Worm (Caenorhabditis elegans) whole organism, mixed stage, embryonic: Measurements from ENCODE around the gene F20B6.9.
"Not testable (repeated sequence)": the region's sequence is repeated elsewhere in the genome, so short reads cannot be mapped to it uniquely, and the experiment has no call there.

Experiments
- M03D4.4 ChIP-seq: sonication (generic microtip); optimal IDR thresholded peaks from 2 replicates; lab custom pipeline; 2017; ENCODE audit warnings: mild to moderate bottlenecking, missing genetic modification characterization, missing compliant biosample characterization
- bed-3 ChIP-seq: fragments of 200-800 bp; sonication (Bioruptor generic); optimal IDR thresholded peaks from 3 replicates; lab custom pipeline; 2018; ENCODE audit warnings: mild to moderate bottlenecking, missing genetic modification characterization, moderate library complexity, missing compliant biosample characterization
- blmp-1 ChIP-seq: fragments of 150-350 bp; optimal IDR thresholded peaks from 2 replicates; lab custom pipeline; 2014; ENCODE audit warnings: missing biosample characterization, missing genetic modification characterization
- ceh-39 ChIP-seq: fragments of 150-350 bp; optimal IDR thresholded peaks from 2 replicates; lab custom pipeline; 2014; ENCODE audit warnings: missing biosample characterization, missing genetic modification characterization
- ceh-43 ChIP-seq: fragments of 200-800 bp; sonication (Bioruptor generic); optimal IDR thresholded peaks from 2 replicates; lab custom pipeline; 2018; ENCODE audit warnings: mild to moderate bottlenecking, missing genetic modification characterization, moderate library complexity, missing compliant biosample characterization
- ceh-83 ChIP-seq: fragments of 200-800 bp; sonication (Bioruptor generic); optimal IDR thresholded peaks from 2 replicates; lab custom pipeline; 2018; ENCODE audit warnings: mild to moderate bottlenecking, missing genetic modification characterization, missing compliant biosample characterization
- ces-1 ChIP-seq: fragments of 150-350 bp; optimal IDR thresholded peaks from 2 replicates; lab custom pipeline; 2014; ENCODE audit warnings: missing biosample characterization, missing genetic modification reagents, missing genetic modification characterization
- cnd-1 ChIP-seq: fragments of 200-800 bp; sonication (Bioruptor generic); optimal IDR thresholded peaks from 2 replicates; lab custom pipeline; 2018; ENCODE audit warnings: mild to moderate bottlenecking, missing genetic modification characterization, missing compliant biosample characterization
- drap-1 ChIP-seq: fragments of 200-800 bp; sonication (Bioruptor generic); optimal IDR thresholded peaks from 3 replicates; lab custom pipeline; 2018; ENCODE audit warnings: mild to moderate bottlenecking, missing genetic modification characterization, missing compliant biosample characterization
- elt-1 ChIP-seq: sonication (generic microtip); optimal IDR thresholded peaks from 2 replicates; lab custom pipeline; 2017; ENCODE audit warnings: missing genetic modification characterization, mild to moderate bottlenecking, missing compliant biosample characterization, antibody characterized with exemption, moderate library complexity, borderline replicate concordance; ENCODE audit not compliant: insufficient read depth
- elt-3 ChIP-seq: fragments of 150-350 bp; optimal IDR thresholded peaks from 2 replicates; lab custom pipeline; 2014; ENCODE audit warnings: missing biosample characterization, missing genetic modification characterization
- flh-1 ChIP-seq: fragments of 200-800 bp; sonication (Bioruptor generic); optimal IDR thresholded peaks from 2 replicates; lab custom pipeline; 2018; ENCODE audit warnings: mild to moderate bottlenecking, missing genetic modification characterization, moderate library complexity, missing compliant biosample characterization
- ham-2 ChIP-seq: fragments of 200-800 bp; sonication (Bioruptor generic); optimal IDR thresholded peaks from 2 replicates; lab custom pipeline; 2018; ENCODE audit warnings: mild to moderate bottlenecking, missing genetic modification characterization, missing compliant biosample characterization
- hlh-1 ChIP-seq: fragments of 150-350 bp; optimal IDR thresholded peaks from 2 replicates; lab custom pipeline; 2014; ENCODE audit warnings: missing biosample characterization, missing genetic modification reagents, missing genetic modification characterization
- lin-13 ChIP-seq: fragments of 150-350 bp; optimal IDR thresholded peaks from 2 replicates; lab custom pipeline; 2014; ENCODE audit warnings: missing biosample characterization, missing genetic modification characterization
- lin-32 ChIP-seq: fragments of 200-800 bp; sonication (Bioruptor generic); optimal IDR thresholded peaks from 2 replicates; lab custom pipeline; 2018; ENCODE audit warnings: mild to moderate bottlenecking, missing genetic modification characterization, missing compliant biosample characterization
- lsy-2 ChIP-seq: fragments of 150-350 bp; optimal IDR thresholded peaks from 2 replicates; lab custom pipeline; 2014; ENCODE audit warnings: missing biosample characterization, missing genetic modification characterization
- mab-5 ChIP-seq: fragments of 150-350 bp; optimal IDR thresholded peaks from 2 replicates; lab custom pipeline; 2014; ENCODE audit warnings: missing biosample characterization, missing genetic modification characterization
- mep-1 ChIP-seq: fragments of 150-350 bp; optimal IDR thresholded peaks from 2 replicates; lab custom pipeline; 2017; ENCODE audit warnings: missing biosample characterization, missing genetic modification reagents, missing genetic modification characterization, inconsistent platforms
- mls-2 ChIP-seq: sonication (generic microtip); optimal IDR thresholded peaks from 2 replicates; lab custom pipeline; 2016; ENCODE audit warnings: mild to moderate bottlenecking, missing genetic modification characterization, moderate library complexity, missing compliant biosample characterization
- nhr-12 ChIP-seq: fragments of 150-350 bp; optimal IDR thresholded peaks from 2 replicates; lab custom pipeline; 2014; ENCODE audit warnings: missing biosample characterization, missing genetic modification characterization
- nhr-2 ChIP-seq: fragments of 150-350 bp; optimal IDR thresholded peaks from 2 replicates; lab custom pipeline; 2014; ENCODE audit warnings: missing biosample characterization, missing genetic modification characterization
- nhr-237 ChIP-seq: fragments of 150-350 bp; optimal IDR thresholded peaks from 2 replicates; lab custom pipeline; 2014; ENCODE audit warnings: missing biosample characterization, missing genetic modification characterization
- nhr-28 ChIP-seq: fragments of 150-350 bp; optimal IDR thresholded peaks from 2 replicates; lab custom pipeline; 2014; ENCODE audit warnings: missing biosample characterization, missing genetic modification characterization
- nhr-76 ChIP-seq: sonication (generic microtip); optimal IDR thresholded peaks from 2 replicates; lab custom pipeline; 2017; ENCODE audit warnings: missing biosample characterization, missing genetic modification characterization
- pha-4 ChIP-seq: fragments of 150-350 bp; optimal IDR thresholded peaks from 2 replicates; lab custom pipeline; 2018; ENCODE audit warnings: missing biosample characterization, missing genetic modification reagents, missing genetic modification characterization
- sem-2 ChIP-seq: fragments of 200-800 bp; sonication (Bioruptor generic); optimal IDR thresholded peaks from 2 replicates; lab custom pipeline; 2018; ENCODE audit warnings: mild to moderate bottlenecking, missing genetic modification characterization, missing compliant biosample characterization
- snpc-4 ChIP-seq: fragments of 150-350 bp; optimal IDR thresholded peaks from 2 replicates; lab custom pipeline; 2014; ENCODE audit warnings: missing biosample characterization, missing genetic modification characterization
- sptf-1 ChIP-seq: sonication (generic microtip); optimal IDR thresholded peaks from 2 replicates; lab custom pipeline; 2017; ENCODE audit warnings: mild to moderate bottlenecking, missing genetic modification characterization, moderate library complexity, missing compliant biosample characterization
- tbx-8 ChIP-seq: fragments of 200-800 bp; sonication (Bioruptor generic); optimal IDR thresholded peaks from 2 replicates; lab custom pipeline; 2018; ENCODE audit warnings: mild to moderate bottlenecking, missing genetic modification characterization, moderate library complexity, missing compliant biosample characterization
- unc-120 ChIP-seq: sonication (generic microtip); optimal IDR thresholded peaks from 2 replicates; lab custom pipeline; 2017; ENCODE audit warnings: missing genetic modification characterization, missing compliant biosample characterization; ENCODE audit not compliant: poor library complexity, severe bottlenecking
- unc-39 ChIP-seq: fragments of 150-350 bp; optimal IDR thresholded peaks from 2 replicates; lab custom pipeline; 2014; ENCODE audit warnings: missing biosample characterization, missing genetic modification characterization
- unc-62 ChIP-seq: fragments of 150-350 bp; optimal IDR thresholded peaks from 2 replicates; lab custom pipeline; 2014; ENCODE audit warnings: missing biosample characterization, missing genetic modification reagents, missing genetic modification characterization
- zip-8 ChIP-seq: fragments of 150-350 bp; optimal IDR thresholded peaks from 2 replicates; lab custom pipeline; 2014; ENCODE audit warnings: missing biosample characterization, missing genetic modification characterization
- ztf-11 ChIP-seq: fragments of 150-350 bp; optimal IDR thresholded peaks from 2 replicates; lab custom pipeline; 2014; ENCODE audit warnings: missing biosample characterization, missing genetic modification characterization

Gene F20B6.9

DNA sequence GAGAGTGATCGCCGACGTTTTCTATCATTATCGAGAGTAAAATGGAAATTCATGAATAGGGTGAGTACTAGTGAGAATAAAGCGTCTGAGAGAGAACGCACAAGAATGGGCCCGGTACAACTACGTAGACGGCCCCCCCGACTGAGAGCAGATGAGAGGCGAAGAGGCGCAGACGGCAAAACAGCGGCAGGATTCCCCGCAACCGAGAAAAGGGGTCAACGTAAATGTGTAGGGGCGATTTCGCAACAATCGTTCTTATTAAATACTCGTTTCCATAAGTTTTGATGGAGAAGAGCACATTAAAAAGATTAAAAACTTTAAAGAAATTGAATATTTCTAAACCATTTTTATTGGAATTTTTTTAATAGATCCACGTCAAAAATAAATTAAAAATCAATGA, 7.4 kb upstream of the F20B6.9 start:
- TF ChIP-seq nhr-12 (tag; lab: Kevin White, UChicago) = no peak
- peak; percentile 30 for TF ChIP-seq ces-1 (GFP tag; lab: Kevin White, UChicago)
- TF ChIP-seq pha-4 (tag; lab: Kevin White, UChicago) = no peak
- TF ChIP-seq, all 35 proteins: peak for 1

DNA sequence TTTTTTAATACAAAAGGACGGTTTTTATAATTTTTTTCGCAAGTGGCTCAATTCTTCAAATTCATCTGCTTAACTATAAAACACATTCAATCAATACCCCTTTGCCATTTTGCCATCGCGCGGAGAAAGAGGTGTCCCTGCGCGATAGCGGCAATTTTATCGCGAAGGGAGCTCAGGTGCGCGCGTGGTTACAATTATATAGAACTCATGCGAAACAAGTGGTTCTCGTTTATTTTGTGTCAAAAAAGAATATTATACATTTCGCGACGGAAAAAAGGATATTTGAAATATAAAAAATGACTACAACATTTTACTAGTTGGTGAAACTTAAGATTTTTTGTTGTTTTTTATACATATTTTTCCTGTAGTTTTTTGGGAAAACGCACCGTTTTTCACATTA, 1.8 kb upstream of the F20B6.9 start:
- TF ChIP-seq zip-8 (no peak), nhr-28 (tag; lab: Kevin White, UChicago) (peak; percentile 71), ztf-11 (tag; lab: Kevin White, UChicago) (peak; percentile 99), nhr-237 (peak; percentile 99), bed-3 (GFP tag; lab: Kevin White, UChicago) (peak; percentile 37), tbx-8 (GFP tag; lab: Kevin White, UChicago) (peak; percentile 66), nhr-76 (tag; lab: Kevin White, UChicago) (no peak), cnd-1 (peak; percentile 92), ceh-83 (GFP tag; lab: Kevin White, UChicago) (peak; percentile 64), nhr-2 (tag; lab: Kevin White, UChicago) (peak; percentile 70), mab-5 (tag; lab: Kevin White, UChicago) (peak; percentile 90), snpc-4 (tag; lab: Kevin White, UChicago) (no peak), ces-1 (GFP tag; lab: Kevin White, UChicago) (peak; percentile 97), mep-1 (tag; lab: Kevin White, UChicago) (peak; percentile 98), sem-2 (GFP tag; lab: Kevin White, UChicago) (no peak), hlh-1 (tag; lab: Kevin White, UChicago) (peak; percentile 94), lin-32 (GFP tag; lab: Kevin White, UChicago) (peak; percentile 45), lsy-2 (peak; percentile 91), drap-1 (GFP tag; lab: Kevin White, UChicago) (peak; percentile 95), unc-120 (tag; lab: Kevin White, UChicago) (peak; percentile 83), ceh-43 (GFP tag; lab: Kevin White, UChicago) (peak; percentile 22), lin-13 (peak; percentile 86), blmp-1 (tag; lab: Kevin White, UChicago) (peak; percentile 67), elt-3 (tag; lab: Kevin White, UChicago) (peak; percentile 94), nhr-12 (tag; lab: Kevin White, UChicago) (peak; percentile 98), unc-62 (GFP tag; lab: Kevin White, UChicago) (peak; percentile 90), M03D4.4 (tag; lab: Kevin White, UChicago) (peak; percentile 80), ceh-39 (peak; percentile 95), flh-1 (GFP tag; lab: Kevin White, UChicago) (no peak), pha-4 (tag; lab: Kevin White, UChicago) (peak; percentile 96), elt-1 (peak; percentile 2), sptf-1 (peak; percentile 92), ham-2 (GFP tag; lab: Kevin White, UChicago) (peak; percentile 52), unc-39 (peak; percentile 89), mls-2 (peak; percentile 91)

DNA sequence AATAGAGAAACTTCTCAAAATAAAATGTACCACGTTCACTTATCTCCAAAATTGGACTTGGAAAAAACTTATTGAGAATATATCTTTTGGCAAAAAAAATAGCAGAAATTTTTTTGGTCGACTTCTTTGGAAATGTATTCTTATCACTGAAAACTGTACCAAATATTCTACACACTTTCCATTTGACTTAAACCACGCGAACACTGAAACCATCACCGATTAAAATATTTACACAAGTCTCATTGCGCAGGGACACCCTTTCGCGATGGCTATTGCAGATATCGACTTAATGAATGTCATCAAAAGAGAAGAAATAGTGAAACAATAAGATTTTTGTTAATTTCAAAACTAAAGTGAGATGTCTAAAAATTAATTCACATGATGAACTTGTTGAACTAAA, 1.2 kb upstream of the F20B6.9 start:
- TF ChIP-seq nhr-237 = no peak

DNA sequence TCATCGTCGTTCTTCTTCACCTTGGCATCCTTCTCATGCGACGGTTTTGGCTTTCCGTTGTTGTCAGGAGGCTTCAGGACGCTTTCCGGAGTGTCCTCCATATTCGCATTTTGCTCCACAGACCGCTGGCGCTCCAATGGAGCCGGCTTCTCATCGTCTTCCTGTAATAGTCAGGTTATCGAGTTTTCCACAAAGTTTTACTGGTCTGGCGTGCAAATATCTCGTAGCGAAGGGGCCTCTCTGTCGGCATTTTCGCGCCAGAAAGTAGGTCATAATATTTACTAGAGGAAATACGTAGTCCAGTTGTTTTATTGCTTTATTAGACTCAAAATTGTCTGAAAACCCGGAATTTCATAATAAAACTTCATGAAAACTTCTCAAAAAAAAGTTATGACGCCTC, 5.2 kb downstream of the F20B6.9 start, which contains the start of gene F20B6.6:
Gene F20B6.6, minus strand, starts transcription at position 101 of the 400 bp plus-strand sequence.
- not testable (repeated sequence) for TF ChIP-seq nhr-76 (tag; lab: Kevin White, UChicago); mls-2; snpc-4 (tag; lab: Kevin White, UChicago)
- TF ChIP-seq, all 35 proteins: peak for 0; not testable (repeated sequence) for 35
